Worm (Caenorhabditis elegans) whole organism, early embryonic: ENCODE measurements around the gene ZK354.7.
"Not testable (repeated sequence)": the region's sequence is repeated elsewhere in the genome, so short reads cannot be mapped to it uniquely, and the experiment has no call there.

Experiments
- F13C5.2 ChIP-seq: sonication (generic microtip); optimal IDR thresholded peaks from 2 replicates; lab custom pipeline; 2017; ENCODE audit warnings: mild to moderate bottlenecking, missing genetic modification characterization, inconsistent platforms, missing compliant biosample characterization
- aly-1 ChIP-seq: sonication (generic microtip); optimal IDR thresholded peaks from 2 replicates; lab custom pipeline; 2016; ENCODE audit warnings: missing genetic modification characterization, missing compliant biosample characterization
- ama-1 ChIP-seq: fragments of 150-350 bp; optimal IDR thresholded peaks from 2 replicates; lab custom pipeline; 2014
- ets-7 ChIP-seq: sonication (generic microtip); optimal IDR thresholded peaks from 2 replicates; lab custom pipeline; 2016; ENCODE audit warnings: missing genotype, missing genetic modification characterization, missing compliant biosample characterization
- flt-1 ChIP-seq: fragments of 200-800 bp; sonication (Bioruptor generic); IDR thresholded peaks from 2 replicates; pipeline ENCODE4 v1.3.6; 2022; ENCODE audit warnings: missing genetic modification characterization, missing compliant biosample characterization
- hmg-4 ChIP-seq: fragments of 200-800 bp; sonication (Bioruptor generic); optimal IDR thresholded peaks from 2 replicates; lab custom pipeline; 2018; ENCODE audit warnings: mild to moderate bottlenecking, missing genetic modification characterization, missing compliant biosample characterization
- hnd-1 ChIP-seq: sonication (generic microtip); optimal IDR thresholded peaks from 2 replicates; lab custom pipeline; 2016; ENCODE audit warnings: missing genetic modification characterization, missing compliant biosample characterization
- scrt-1 ChIP-seq: fragments of 200-800 bp; sonication (Bioruptor generic); IDR thresholded peaks from 2 replicates; pipeline ENCODE4 v1.3.6; 2022; ENCODE audit warnings: missing genetic modification characterization, missing compliant biosample characterization
- sea-1 ChIP-seq: fragments of 200-800 bp; sonication (Bioruptor generic); conservative IDR thresholded peaks from 2 replicates; pipeline ENCODE4 v1.3.6; 2022; ENCODE audit warnings: missing genetic modification characterization, missing compliant biosample characterization
- tbx-11 ChIP-seq: fragments of 200-800 bp; sonication (Bioruptor generic); IDR thresholded peaks from 2 replicates; pipeline ENCODE4 v1.3.6; 2022; ENCODE audit warnings: missing genetic modification characterization, missing compliant biosample characterization

- not testable (repeated sequence) for TF ChIP-seq aly-1 (tag; lab: Kevin White, UChicago); ets-7 (tag; lab: Kevin White, UChicago); scrt-1 (GFP tag; lab: Robert Waterston, UW); flt-1 (GFP tag; lab: Robert Waterston, UW); hmg-4 (GFP tag; lab: Kevin White, UChicago); ama-1 (lab: Kevin White, UChicago); tbx-11; sea-1 (GFP tag; lab: Robert Waterston, UW); hnd-1; F13C5.2
Measured at ce11 chrIV:5260289-5260688, 42.6 kb downstream of the ZK354.7 start, which contains the start of gene msp-19.
